Worm (Caenorhabditis elegans) whole organism, mixed stage, embryonic: ENCODE measurements around the gene T28F3.5.

Experiments used
- M03D4.4 ChIP-seq: sonication (generic microtip); optimal IDR thresholded peaks from 2 replicates; lab custom pipeline; 2017; ENCODE audit warnings: mild to moderate bottlenecking, missing genetic modification characterization, missing compliant biosample characterization
- bed-3 ChIP-seq: fragments of 200-800 bp; sonication (Bioruptor generic); optimal IDR thresholded peaks from 3 replicates; lab custom pipeline; 2018; ENCODE audit warnings: mild to moderate bottlenecking, missing genetic modification characterization, moderate library complexity, missing compliant biosample characterization
- blmp-1 ChIP-seq: fragments of 150-350 bp; optimal IDR thresholded peaks from 2 replicates; lab custom pipeline; 2014; ENCODE audit warnings: missing biosample characterization, missing genetic modification characterization
- ceh-39 ChIP-seq: fragments of 150-350 bp; optimal IDR thresholded peaks from 2 replicates; lab custom pipeline; 2014; ENCODE audit warnings: missing biosample characterization, missing genetic modification characterization
- ceh-43 ChIP-seq: fragments of 200-800 bp; sonication (Bioruptor generic); optimal IDR thresholded peaks from 2 replicates; lab custom pipeline; 2018; ENCODE audit warnings: mild to moderate bottlenecking, missing genetic modification characterization, moderate library complexity, missing compliant biosample characterization
- ceh-83 ChIP-seq: fragments of 200-800 bp; sonication (Bioruptor generic); optimal IDR thresholded peaks from 2 replicates; lab custom pipeline; 2018; ENCODE audit warnings: mild to moderate bottlenecking, missing genetic modification characterization, missing compliant biosample characterization
- ces-1 ChIP-seq: fragments of 150-350 bp; optimal IDR thresholded peaks from 2 replicates; lab custom pipeline; 2014; ENCODE audit warnings: missing biosample characterization, missing genetic modification reagents, missing genetic modification characterization
- cnd-1 ChIP-seq: fragments of 200-800 bp; sonication (Bioruptor generic); optimal IDR thresholded peaks from 2 replicates; lab custom pipeline; 2018; ENCODE audit warnings: mild to moderate bottlenecking, missing genetic modification characterization, missing compliant biosample characterization
- drap-1 ChIP-seq: fragments of 200-800 bp; sonication (Bioruptor generic); optimal IDR thresholded peaks from 3 replicates; lab custom pipeline; 2018; ENCODE audit warnings: mild to moderate bottlenecking, missing genetic modification characterization, missing compliant biosample characterization
- elt-1 ChIP-seq: sonication (generic microtip); optimal IDR thresholded peaks from 2 replicates; lab custom pipeline; 2017; ENCODE audit warnings: missing genetic modification characterization, mild to moderate bottlenecking, missing compliant biosample characterization, antibody characterized with exemption, moderate library complexity, borderline replicate concordance; ENCODE audit not compliant: insufficient read depth
- elt-3 ChIP-seq: fragments of 150-350 bp; optimal IDR thresholded peaks from 2 replicates; lab custom pipeline; 2014; ENCODE audit warnings: missing biosample characterization, missing genetic modification characterization
- flh-1 ChIP-seq: fragments of 200-800 bp; sonication (Bioruptor generic); optimal IDR thresholded peaks from 2 replicates; lab custom pipeline; 2018; ENCODE audit warnings: mild to moderate bottlenecking, missing genetic modification characterization, moderate library complexity, missing compliant biosample characterization
- ham-2 ChIP-seq: fragments of 200-800 bp; sonication (Bioruptor generic); optimal IDR thresholded peaks from 2 replicates; lab custom pipeline; 2018; ENCODE audit warnings: mild to moderate bottlenecking, missing genetic modification characterization, missing compliant biosample characterization
- hlh-1 ChIP-seq: fragments of 150-350 bp; optimal IDR thresholded peaks from 2 replicates; lab custom pipeline; 2014; ENCODE audit warnings: missing biosample characterization, missing genetic modification reagents, missing genetic modification characterization
- lin-13 ChIP-seq: fragments of 150-350 bp; optimal IDR thresholded peaks from 2 replicates; lab custom pipeline; 2014; ENCODE audit warnings: missing biosample characterization, missing genetic modification characterization
- lin-32 ChIP-seq: fragments of 200-800 bp; sonication (Bioruptor generic); optimal IDR thresholded peaks from 2 replicates; lab custom pipeline; 2018; ENCODE audit warnings: mild to moderate bottlenecking, missing genetic modification characterization, missing compliant biosample characterization
- lsy-2 ChIP-seq: fragments of 150-350 bp; optimal IDR thresholded peaks from 2 replicates; lab custom pipeline; 2014; ENCODE audit warnings: missing biosample characterization, missing genetic modification characterization
- mab-5 ChIP-seq: fragments of 150-350 bp; optimal IDR thresholded peaks from 2 replicates; lab custom pipeline; 2014; ENCODE audit warnings: missing biosample characterization, missing genetic modification characterization
- mep-1 ChIP-seq: fragments of 150-350 bp; optimal IDR thresholded peaks from 2 replicates; lab custom pipeline; 2017; ENCODE audit warnings: missing biosample characterization, missing genetic modification reagents, missing genetic modification characterization, inconsistent platforms
- mls-2 ChIP-seq: sonication (generic microtip); optimal IDR thresholded peaks from 2 replicates; lab custom pipeline; 2016; ENCODE audit warnings: mild to moderate bottlenecking, missing genetic modification characterization, moderate library complexity, missing compliant biosample characterization
- nhr-12 ChIP-seq: fragments of 150-350 bp; optimal IDR thresholded peaks from 2 replicates; lab custom pipeline; 2014; ENCODE audit warnings: missing biosample characterization, missing genetic modification characterization
- nhr-2 ChIP-seq: fragments of 150-350 bp; optimal IDR thresholded peaks from 2 replicates; lab custom pipeline; 2014; ENCODE audit warnings: missing biosample characterization, missing genetic modification characterization
- nhr-237 ChIP-seq: fragments of 150-350 bp; optimal IDR thresholded peaks from 2 replicates; lab custom pipeline; 2014; ENCODE audit warnings: missing biosample characterization, missing genetic modification characterization
- nhr-28 ChIP-seq: fragments of 150-350 bp; optimal IDR thresholded peaks from 2 replicates; lab custom pipeline; 2014; ENCODE audit warnings: missing biosample characterization, missing genetic modification characterization
- nhr-76 ChIP-seq: sonication (generic microtip); optimal IDR thresholded peaks from 2 replicates; lab custom pipeline; 2017; ENCODE audit warnings: missing biosample characterization, missing genetic modification characterization
- pha-4 ChIP-seq: fragments of 150-350 bp; optimal IDR thresholded peaks from 2 replicates; lab custom pipeline; 2018; ENCODE audit warnings: missing biosample characterization, missing genetic modification reagents, missing genetic modification characterization
- sem-2 ChIP-seq: fragments of 200-800 bp; sonication (Bioruptor generic); optimal IDR thresholded peaks from 2 replicates; lab custom pipeline; 2018; ENCODE audit warnings: mild to moderate bottlenecking, missing genetic modification characterization, missing compliant biosample characterization
- snpc-4 ChIP-seq: fragments of 150-350 bp; optimal IDR thresholded peaks from 2 replicates; lab custom pipeline; 2014; ENCODE audit warnings: missing biosample characterization, missing genetic modification characterization
- sptf-1 ChIP-seq: sonication (generic microtip); optimal IDR thresholded peaks from 2 replicates; lab custom pipeline; 2017; ENCODE audit warnings: mild to moderate bottlenecking, missing genetic modification characterization, moderate library complexity, missing compliant biosample characterization
- tbx-8 ChIP-seq: fragments of 200-800 bp; sonication (Bioruptor generic); optimal IDR thresholded peaks from 2 replicates; lab custom pipeline; 2018; ENCODE audit warnings: mild to moderate bottlenecking, missing genetic modification characterization, moderate library complexity, missing compliant biosample characterization
- unc-120 ChIP-seq: sonication (generic microtip); optimal IDR thresholded peaks from 2 replicates; lab custom pipeline; 2017; ENCODE audit warnings: missing genetic modification characterization, missing compliant biosample characterization; ENCODE audit not compliant: poor library complexity, severe bottlenecking
- unc-39 ChIP-seq: fragments of 150-350 bp; optimal IDR thresholded peaks from 2 replicates; lab custom pipeline; 2014; ENCODE audit warnings: missing biosample characterization, missing genetic modification characterization
- zip-8 ChIP-seq: fragments of 150-350 bp; optimal IDR thresholded peaks from 2 replicates; lab custom pipeline; 2014; ENCODE audit warnings: missing biosample characterization, missing genetic modification characterization
- ztf-11 ChIP-seq: fragments of 150-350 bp; optimal IDR thresholded peaks from 2 replicates; lab custom pipeline; 2014; ENCODE audit warnings: missing biosample characterization, missing genetic modification characterization

Gene T28F3.5

ce11 chrIV:17294489-17294888 is at the start of gene T28F3.5:
T28F3.5 (plus strand) TSS chrIV:17294789.
- TF ChIP-seq nhr-2 (tag; lab: Kevin White, UChicago) (no peak), M03D4.4 (tag; lab: Kevin White, UChicago) (no peak), mep-1 (tag; lab: Kevin White, UChicago) (no peak), elt-1 (no peak), sptf-1 (tag; lab: Kevin White, UChicago) (no peak), drap-1 (GFP tag; lab: Kevin White, UChicago) (no peak), ceh-43 (GFP tag; lab: Kevin White, UChicago) (no peak), cnd-1 (no peak), ztf-11 (tag; lab: Kevin White, UChicago) (no peak), ham-2 (GFP tag; lab: Kevin White, UChicago) (no peak), nhr-76 (no peak), ces-1 (GFP tag; lab: Kevin White, UChicago) (no peak), unc-120 (tag; lab: Kevin White, UChicago) (no peak), snpc-4 (tag; lab: Kevin White, UChicago) (no peak), mls-2 (no peak)

DNA sequence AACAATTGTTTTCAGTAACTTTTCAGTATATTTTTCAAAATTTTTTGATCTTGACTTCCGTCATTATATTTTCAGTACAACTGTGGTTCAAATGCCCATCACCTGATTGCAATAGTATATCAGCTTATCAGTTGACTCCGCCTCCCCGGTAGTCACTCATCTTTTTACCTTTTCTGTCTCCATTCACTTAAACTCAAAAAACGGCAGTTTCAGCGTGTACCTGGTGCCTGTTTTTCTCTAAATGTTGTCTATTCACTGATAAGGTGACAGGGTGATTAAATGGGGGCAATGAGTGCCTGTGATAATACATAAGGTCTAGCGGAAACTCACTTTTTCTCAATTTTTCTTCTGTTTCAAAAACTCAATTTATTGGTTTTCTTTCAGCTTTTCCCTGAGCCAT is 49.4 kb upstream of the T28F3.5 start, which contains the start of gene ZK550.2:
Gene ZK550.2, plus strand, starts transcription at position 385 of the 400 bp plus-strand sequence.
- TF ChIP-seq snpc-4 (tag; lab: Kevin White, UChicago), result no peak
- no peak for TF ChIP-seq ceh-39 (tag; lab: Kevin White, UChicago)
- TF ChIP-seq nhr-237 (tag; lab: Kevin White, UChicago), result no peak
- no peak for TF ChIP-seq nhr-2 (tag; lab: Kevin White, UChicago)
- no peak for TF ChIP-seq sem-2 (GFP tag; lab: Kevin White, UChicago)
- TF ChIP-seq ham-2 (GFP tag; lab: Kevin White, UChicago), result no peak
- TF ChIP-seq tbx-8 (GFP tag; lab: Kevin White, UChicago), result no peak
- TF ChIP-seq pha-4 (tag; lab: Kevin White, UChicago), result no peak
- no peak for TF ChIP-seq mep-1 (tag; lab: Kevin White, UChicago)
- TF ChIP-seq elt-3 (tag; lab: Kevin White, UChicago), result no peak
- no peak for TF ChIP-seq mab-5 (tag; lab: Kevin White, UChicago)
- TF ChIP-seq ztf-11 (tag; lab: Kevin White, UChicago), result no peak
- no peak for TF ChIP-seq ceh-43 (GFP tag; lab: Kevin White, UChicago)
- TF ChIP-seq M03D4.4 (tag; lab: Kevin White, UChicago), result no peak
- TF ChIP-seq ceh-83, result no peak

- TF ChIP-seq mep-1 (tag; lab: Kevin White, UChicago), result no peak
Measured at ce11 chrIV:17247184-17247583, 47.4 kb upstream of the T28F3.5 start.

DNA sequence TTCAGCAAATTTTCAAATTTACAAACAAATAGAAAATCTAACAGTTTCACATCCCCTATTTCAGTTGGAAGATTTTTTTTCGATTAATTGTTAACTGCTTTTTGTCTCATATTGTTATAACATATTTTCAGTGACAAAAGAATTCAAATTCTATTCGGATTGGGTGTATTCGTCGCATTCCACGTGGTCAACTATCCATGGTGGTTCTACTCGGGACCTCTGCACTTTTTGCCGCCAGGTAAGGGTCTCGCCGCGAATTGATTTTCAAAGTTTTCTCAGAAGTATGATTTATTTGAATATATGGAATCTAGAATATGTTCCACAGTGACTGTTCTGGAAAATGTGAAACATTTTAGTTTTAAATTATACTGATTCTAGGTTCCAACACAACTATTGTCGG is 46.1 kb upstream of the T28F3.5 start:
- TF ChIP-seq ceh-43 (GFP tag; lab: Kevin White, UChicago), result no peak
- TF ChIP-seq lin-13 (tag; lab: Kevin White, UChicago), result no peak
- TF ChIP-seq nhr-12, result no peak
- no peak for TF ChIP-seq zip-8 (tag; lab: Kevin White, UChicago)
- no peak for TF ChIP-seq tbx-8 (GFP tag; lab: Kevin White, UChicago)
- no peak for TF ChIP-seq drap-1 (GFP tag; lab: Kevin White, UChicago)
- TF ChIP-seq flh-1, result no peak
- no peak for TF ChIP-seq unc-120 (tag; lab: Kevin White, UChicago)
- no peak for TF ChIP-seq nhr-76
- TF ChIP-seq pha-4 (tag; lab: Kevin White, UChicago), result no peak
- TF ChIP-seq ceh-83, result no peak
- TF ChIP-seq nhr-237 (tag; lab: Kevin White, UChicago), result no peak
- TF ChIP-seq M03D4.4 (tag; lab: Kevin White, UChicago), result no peak
- TF ChIP-seq elt-1, result no peak
- TF ChIP-seq lin-32 (GFP tag; lab: Kevin White, UChicago), result no peak
- TF ChIP-seq snpc-4 (tag; lab: Kevin White, UChicago), result no peak
- TF ChIP-seq ceh-39 (tag; lab: Kevin White, UChicago), result no peak
- TF ChIP-seq, all 35 proteins: peak for 0

ce11 chrIV:17249691-17250181 is 44.9 kb upstream of the T28F3.5 start, which contains the start of gene eelo-2:
eelo-2 (plus strand) TSS chrIV:17250131.
- TF ChIP-seq unc-120 (tag; lab: Kevin White, UChicago), result peak; percentile 17
- peak; percentile 91 for TF ChIP-seq lsy-2
- TF ChIP-seq unc-39 (tag; lab: Kevin White, UChicago), result peak; percentile 19
- TF ChIP-seq cnd-1, result peak; percentile 81
- TF ChIP-seq flh-1, result no peak
- peak; percentile 98 for TF ChIP-seq mep-1 (tag; lab: Kevin White, UChicago)
- TF ChIP-seq blmp-1 (tag; lab: Kevin White, UChicago), result no peak
- peak; percentile 78 for TF ChIP-seq ces-1 (GFP tag; lab: Kevin White, UChicago)
- no peak for TF ChIP-seq tbx-8 (GFP tag; lab: Kevin White, UChicago)
- peak; percentile 72 for TF ChIP-seq mls-2
- no peak for TF ChIP-seq nhr-12
- peak; percentile 79 for TF ChIP-seq ztf-11 (tag; lab: Kevin White, UChicago)
- peak; percentile 99 for TF ChIP-seq lin-13 (tag; lab: Kevin White, UChicago)
- TF ChIP-seq snpc-4 (tag; lab: Kevin White, UChicago), result no peak
- TF ChIP-seq sem-2 (GFP tag; lab: Kevin White, UChicago), result no peak
- peak; percentile 60 for TF ChIP-seq nhr-2 (tag; lab: Kevin White, UChicago)
- peak; percentile 80 for TF ChIP-seq ceh-39 (tag; lab: Kevin White, UChicago)
- no peak for TF ChIP-seq ham-2 (GFP tag; lab: Kevin White, UChicago)
- TF ChIP-seq drap-1 (GFP tag; lab: Kevin White, UChicago), result peak; percentile 81
- TF ChIP-seq sptf-1 (tag; lab: Kevin White, UChicago), result peak; percentile 90
- peak; percentile 99 for TF ChIP-seq pha-4 (tag; lab: Kevin White, UChicago)
- no peak for TF ChIP-seq bed-3 (GFP tag; lab: Kevin White, UChicago)
- TF ChIP-seq nhr-28 (tag; lab: Kevin White, UChicago), result no peak
- TF ChIP-seq nhr-237 (tag; lab: Kevin White, UChicago), result peak; percentile 97
- no peak for TF ChIP-seq zip-8 (tag; lab: Kevin White, UChicago)
- no peak for TF ChIP-seq lin-32 (GFP tag; lab: Kevin White, UChicago)
- peak; percentile 73 for TF ChIP-seq hlh-1 (tag; lab: Kevin White, UChicago)
- no peak for TF ChIP-seq ceh-83
- peak; percentile 73 for TF ChIP-seq M03D4.4 (tag; lab: Kevin White, UChicago)
- TF ChIP-seq elt-1, result peak; percentile 46
- no peak for TF ChIP-seq nhr-76
- TF ChIP-seq ceh-43 (GFP tag; lab: Kevin White, UChicago), result peak; percentile 48
- TF ChIP-seq elt-3 (tag; lab: Kevin White, UChicago), result no peak
